Worm (Caenorhabditis elegans) whole organism, young adult: ENCODE data around the gene Y66D12A.3.

Experiments used
- B0261.1 ChIP-seq: sonication (generic microtip); optimal IDR thresholded peaks from 2 replicates; lab custom pipeline; 2016; ENCODE audit warnings: mild to moderate bottlenecking, missing genetic modification characterization, moderate library complexity, missing compliant biosample characterization
- B0336.3 ChIP-seq: fragments of 200-800 bp; sonication (Bioruptor generic); IDR thresholded peaks from 2 replicates; pipeline ENCODE4 v1.3.6; 2022; ENCODE audit warnings: missing genetic modification characterization, missing compliant biosample characterization
- F23B12.7 ChIP-seq: sonication (generic microtip); optimal IDR thresholded peaks from 2 replicates; lab custom pipeline; 2017; ENCODE audit warnings: missing genetic modification characterization, mild to moderate bottlenecking, missing compliant biosample characterization, antibody characterized with exemption, moderate library complexity; ENCODE audit not compliant: insufficient read depth
- F33H1.4 ChIP-seq: fragments of 200-800 bp; sonication (Bioruptor generic); IDR thresholded peaks from 2 replicates; pipeline ENCODE4 v1.3.6; 2022; ENCODE audit warnings: missing genetic modification reagents, missing genetic modification characterization, missing compliant biosample characterization
- F49E8.2 ChIP-seq: sonication (generic microtip); optimal IDR thresholded peaks from 3 replicates; lab custom pipeline; 2017; ENCODE audit warnings: missing genetic modification characterization, mild to moderate bottlenecking, missing compliant biosample characterization, antibody characterized with exemption, moderate library complexity; ENCODE audit not compliant: insufficient read depth
- K11D2.4 ChIP-seq: fragments of 200-800 bp; sonication (Bioruptor generic); IDR thresholded peaks from 2 replicates; pipeline ENCODE4 v1.3.6; 2022; ENCODE audit warnings: missing genetic modification reagents, missing genetic modification characterization, missing compliant biosample characterization
- T26A5.8 ChIP-seq: sonication (generic microtip); optimal IDR thresholded peaks from 2 replicates; lab custom pipeline; 2016; ENCODE audit warnings: missing genetic modification characterization, missing compliant biosample characterization
- Y53F4B.3 ChIP-seq: fragments of 200-800 bp; sonication (Bioruptor generic); IDR thresholded peaks from 2 replicates; pipeline ENCODE4 v1.3.6; 2022; ENCODE audit warnings: missing genetic modification reagents, missing genetic modification characterization, missing compliant biosample characterization
- Y53G8AR.9 ChIP-seq: fragments of 200-800 bp; sonication (Bioruptor generic); conservative IDR thresholded peaks from 2 replicates; pipeline ENCODE4 v1.3.6; 2022; ENCODE audit warnings: missing genetic modification reagents, missing genetic modification characterization, missing compliant biosample characterization
- attf-3 ChIP-seq: fragments of 200-800 bp; sonication (Bioruptor generic); conservative IDR thresholded peaks from 2 replicates; pipeline ENCODE4 v1.3.6; 2022; ENCODE audit warnings: missing genetic modification reagents, missing genetic modification characterization, missing compliant biosample characterization
- bed-1 ChIP-seq: fragments of 200-800 bp; sonication (Bioruptor generic); IDR thresholded peaks from 2 replicates; pipeline ENCODE4 v1.3.6; 2022; ENCODE audit warnings: missing genetic modification reagents, missing genetic modification characterization, missing compliant biosample characterization
- ceh-100 ChIP-seq: fragments of 200-800 bp; sonication (Bioruptor generic); IDR thresholded peaks from 2 replicates; pipeline ENCODE4 v1.3.6; 2022; ENCODE audit warnings: missing genetic modification reagents, missing genetic modification characterization, missing compliant biosample characterization
- ceh-27 ChIP-seq: fragments of 200-800 bp; sonication (Bioruptor generic); optimal IDR thresholded peaks from 2 replicates; lab custom pipeline; 2018; ENCODE audit warnings: mild to moderate bottlenecking, missing genetic modification characterization, moderate library complexity, missing compliant biosample characterization
- chd-7 ChIP-seq: sonication (generic microtip); optimal IDR thresholded peaks from 2 replicates; lab custom pipeline; 2016; ENCODE audit warnings: mild to moderate bottlenecking, missing genetic modification characterization, moderate library complexity, missing compliant biosample characterization
- dpl-1 ChIP-seq: fragments of 150-350 bp; optimal IDR thresholded peaks from 2 replicates; lab custom pipeline; 2014; ENCODE audit warnings: missing biosample characterization, missing genetic modification reagents, missing genetic modification characterization
- egl-18 ChIP-seq: fragments of 200-800 bp; sonication (Bioruptor generic); IDR thresholded peaks from 2 replicates; pipeline ENCODE4 v1.3.6; 2022; ENCODE audit warnings: missing genetic modification reagents, missing genetic modification characterization, missing compliant biosample characterization
- egrh-3 ChIP-seq: fragments of 200-800 bp; sonication (Bioruptor generic); IDR thresholded peaks from 2 replicates; pipeline ENCODE4 v1.3.6; 2022; ENCODE audit warnings: missing genetic modification reagents, missing genetic modification characterization, missing compliant biosample characterization
- ekl-4 ChIP-seq: fragments of 200-800 bp; sonication (Bioruptor generic); IDR thresholded peaks from 2 replicates; pipeline ENCODE4 v1.3.6; 2022; ENCODE audit warnings: missing genetic modification reagents, missing genetic modification characterization, missing compliant biosample characterization
- fkh-3 ChIP-seq: sonication (generic microtip); optimal IDR thresholded peaks from 2 replicates; lab custom pipeline; 2016; ENCODE audit warnings: mild to moderate bottlenecking, missing genetic modification characterization, missing compliant biosample characterization
- hlh-12 ChIP-seq: sonication (generic microtip); optimal IDR thresholded peaks from 2 replicates; lab custom pipeline; 2016; ENCODE audit warnings: missing genetic modification characterization, missing compliant biosample characterization
- hlh-26 ChIP-seq: fragments of 200-800 bp; sonication (Bioruptor generic); conservative IDR thresholded peaks from 2 replicates; pipeline ENCODE4 v1.3.6; 2022; ENCODE audit warnings: missing genetic modification reagents, missing genetic modification characterization, missing compliant biosample characterization
- hmg-1.2 ChIP-seq: fragments of 200-800 bp; sonication (Bioruptor generic); IDR thresholded peaks from 2 replicates; pipeline ENCODE4 v1.3.6; 2022; ENCODE audit warnings: missing genetic modification reagents, missing genetic modification characterization, missing compliant biosample characterization
- hrde-1 ChIP-seq: sonication (generic microtip); optimal IDR thresholded peaks from 2 replicates; lab custom pipeline; 2016; ENCODE audit warnings: missing genetic modification characterization, mild to moderate bottlenecking, missing compliant biosample characterization, moderate library complexity, missing genotype, missing genetic modification reagents, borderline replicate concordance
- lin-54 ChIP-seq: fragments of 200-800 bp; sonication (Bioruptor generic); optimal IDR thresholded peaks from 2 replicates; lab custom pipeline; 2018; ENCODE audit warnings: mild to moderate bottlenecking, missing genetic modification characterization, missing compliant biosample characterization
- madf-3 ChIP-seq: fragments of 200-800 bp; sonication (Bioruptor generic); IDR thresholded peaks from 2 replicates; pipeline ENCODE4 v1.3.6; 2022; ENCODE audit warnings: missing genetic modification reagents, missing genetic modification characterization, missing compliant biosample characterization
- madf-6 ChIP-seq: fragments of 200-800 bp; sonication (Bioruptor generic); IDR thresholded peaks from 2 replicates; pipeline ENCODE4 v1.3.6; 2022; ENCODE audit warnings: missing genetic modification reagents, missing genetic modification characterization, missing compliant biosample characterization
- madf-8 ChIP-seq: fragments of 200-800 bp; sonication (Bioruptor generic); conservative IDR thresholded peaks from 2 replicates; pipeline ENCODE4 v1.3.6; 2022; ENCODE audit warnings: missing genetic modification reagents, missing genetic modification characterization, missing compliant biosample characterization
- mcd-1 ChIP-seq: fragments of 200-800 bp; sonication (Bioruptor generic); IDR thresholded peaks from 2 replicates; pipeline ENCODE4 v1.3.6; 2022; ENCODE audit warnings: missing genetic modification reagents, missing genetic modification characterization, missing compliant biosample characterization
- mes-4 ChIP-seq: sonication (generic microtip); optimal IDR thresholded peaks from 2 replicates; lab custom pipeline; 2016; ENCODE audit warnings: missing genotype, missing genetic modification characterization, missing compliant biosample characterization
- mxl-1 ChIP-seq: sonication (generic microtip); optimal IDR thresholded peaks from 2 replicates; lab custom pipeline; 2016; ENCODE audit warnings: missing genetic modification characterization, missing compliant biosample characterization
- nhr-80 ChIP-seq: sonication (generic microtip); optimal IDR thresholded peaks from 2 replicates; lab custom pipeline; 2016; ENCODE audit warnings: missing genetic modification characterization, missing compliant biosample characterization
- nhr-90 ChIP-seq: sonication (generic microtip); optimal IDR thresholded peaks from 2 replicates; lab custom pipeline; 2016; ENCODE audit warnings: missing genotype, mild to moderate bottlenecking, missing genetic modification characterization, missing compliant biosample characterization
- pha-4 ChIP-seq: fragments of 150-350 bp; sonication (generic microtip); optimal IDR thresholded peaks from 2 replicates; lab custom pipeline; 2014; ENCODE audit warnings: missing biosample characterization, missing genetic modification reagents, missing genetic modification characterization
- sdz-38 ChIP-seq: sonication (generic microtip); optimal IDR thresholded peaks from 2 replicates; lab custom pipeline; 2016; ENCODE audit warnings: missing genotype, missing genetic modification characterization, missing compliant biosample characterization
- somi-1 ChIP-seq: fragments of 200-800 bp; sonication (Bioruptor generic); optimal IDR thresholded peaks from 2 replicates; lab custom pipeline; 2018; ENCODE audit warnings: mild to moderate bottlenecking, missing genetic modification characterization, missing compliant biosample characterization
- tbp1 ChIP-seq: fragments of 200-800 bp; sonication (Bioruptor generic); optimal IDR thresholded peaks from 2 replicates; lab custom pipeline; 2018; ENCODE audit warnings: mild to moderate bottlenecking, missing genetic modification characterization, missing compliant biosample characterization
- tlf-1 ChIP-seq: fragments of 200-800 bp; sonication (Bioruptor generic); optimal IDR thresholded peaks from 2 replicates; lab custom pipeline; 2018; ENCODE audit warnings: mild to moderate bottlenecking, missing genetic modification characterization, missing compliant biosample characterization
- unc-62 ChIP-seq: fragments of 150-350 bp; optimal IDR thresholded peaks from 2 replicates; lab custom pipeline; 2014; ENCODE audit warnings: missing biosample characterization, missing genetic modification reagents, missing genetic modification characterization
- ztf-18 ChIP-seq: sonication (generic microtip); optimal IDR thresholded peaks from 2 replicates; lab custom pipeline; 2016; ENCODE audit warnings: missing genotype, mild to moderate bottlenecking, missing genetic modification characterization, missing compliant biosample characterization
- ztf-26 ChIP-seq: sonication (generic microtip); optimal IDR thresholded peaks from 2 replicates; lab custom pipeline; 2017; ENCODE audit warnings: missing genetic modification characterization, missing compliant biosample characterization
- ztf-6 ChIP-seq: fragments of 200-800 bp; sonication (Bioruptor generic); IDR thresholded peaks from 2 replicates; pipeline ENCODE4 v1.3.6; 2022; ENCODE audit warnings: missing genetic modification reagents, missing genetic modification characterization, missing compliant biosample characterization

The Y66D12A.3 gene

ce11 chrIII:11554701-11555111 is 34.3 kb upstream of the Y66D12A.3 start (continued):
- 0 out of 2 replicates have a peak, but pooled peaks have one; percentile 6 for TF ChIP-seq egrh-3 (GFP tag; lab: Robert Waterston, UW)
- peak; percentile 58 for TF ChIP-seq ztf-18 (tag; lab: Kevin White, UChicago)
- 0 out of 2 replicates have a peak, but pooled peaks have one; percentile 23 for TF ChIP-seq madf-8 (GFP tag; lab: Robert Waterston, UW)
- no peak for TF ChIP-seq fkh-3 (tag; lab: Kevin White, UChicago)
- no peak for TF ChIP-seq hrde-1 (tag; lab: Kevin White, UChicago)
- TF ChIP-seq hmg-1.2, result peak; percentile 96
- peak; percentile 67 for TF ChIP-seq Y53G8AR.9 (GFP tag; lab: Robert Waterston, UW)
- no peak for TF ChIP-seq K11D2.4
- TF ChIP-seq F23B12.7, result no peak
- TF ChIP-seq unc-62 (GFP tag; lab: Kevin White, UChicago), result no peak
- peak; percentile 0 for TF ChIP-seq lin-54 (GFP tag; lab: Kevin White, UChicago)
- TF ChIP-seq bed-1, result no peak
- TF ChIP-seq madf-6 (GFP tag; lab: Robert Waterston, UW), result peak; percentile 54; the same call in 1 of the 2 replicates
- TF ChIP-seq dpl-1 (GFP tag; lab: Kevin White, UChicago), result no peak
- 0 out of 2 replicates have a peak, but pooled peaks have one; percentile 14 for TF ChIP-seq F33H1.4 (GFP tag; lab: Robert Waterston, UW)
- TF ChIP-seq hlh-12 (tag; lab: Kevin White, UChicago), result no peak
- no peak for TF ChIP-seq somi-1
- TF ChIP-seq ceh-100 (GFP tag; lab: Robert Waterston, UW), result 0 out of 2 replicates have a peak, but pooled peaks have one; percentile 50
- peak; percentile 10 for TF ChIP-seq nhr-80 (tag; lab: Kevin White, UChicago)
- peak; percentile 54 for TF ChIP-seq nhr-90 (tag; lab: Kevin White, UChicago)
- no peak for TF ChIP-seq B0336.3 (GFP tag; lab: Robert Waterston, UW)
- TF ChIP-seq chd-7 (tag; lab: Kevin White, UChicago), result peak; percentile 29
- no peak for TF ChIP-seq pha-4 (tag; lab: Kevin White, UChicago)
- peak; percentile 59 for TF ChIP-seq mcd-1 (GFP tag; lab: Robert Waterston, UW)
- peak; percentile 92 for TF ChIP-seq tbp1 (GFP tag; lab: Kevin White, UChicago)
- TF ChIP-seq hlh-26, result no peak
- no peak for TF ChIP-seq Y53F4B.3 (GFP tag; lab: Robert Waterston, UW)
- TF ChIP-seq B0261.1 (tag; lab: Kevin White, UChicago), result peak; percentile 80
- TF ChIP-seq T26A5.8, result no peak
- TF ChIP-seq sdz-38 (tag; lab: Kevin White, UChicago), result no peak
- TF ChIP-seq mxl-1 (tag; lab: Kevin White, UChicago), result peak; percentile 35
- no peak for TF ChIP-seq ceh-27 (GFP tag; lab: Kevin White, UChicago)
- TF ChIP-seq madf-3 (GFP tag; lab: Robert Waterston, UW), result no peak
- TF ChIP-seq tlf-1, result no peak
- no peak for TF ChIP-seq attf-3 (GFP tag; lab: Robert Waterston, UW)
- no peak for TF ChIP-seq ekl-4 (GFP tag; lab: Robert Waterston, UW)
- TF ChIP-seq egl-18, result 0 out of 2 replicates have a peak, but pooled peaks have one; percentile 43
- TF ChIP-seq mes-4 (tag; lab: Kevin White, UChicago), result no peak
- TF ChIP-seq ztf-6, result no peak
- TF ChIP-seq ztf-26 (tag; lab: Kevin White, UChicago), result no peak
- no peak for TF ChIP-seq F49E8.2 (tag; lab: Kevin White, UChicago)
- TF ChIP-seq, all 124 proteins: peak for 38
